Worm (Caenorhabditis elegans) whole organism, mixed stage, embryonic: ENCODE results near the gene cat-4.

Experiments
- bed-3 ChIP-seq: fragments of 200-800 bp; sonication (Bioruptor generic); optimal IDR thresholded peaks from 3 replicates; lab custom pipeline; 2018; ENCODE audit warnings: mild to moderate bottlenecking, missing genetic modification characterization, moderate library complexity, missing compliant biosample characterization
- blmp-1 ChIP-seq: fragments of 150-350 bp; optimal IDR thresholded peaks from 2 replicates; lab custom pipeline; 2014; ENCODE audit warnings: missing biosample characterization, missing genetic modification characterization
- ceh-39 ChIP-seq: fragments of 150-350 bp; optimal IDR thresholded peaks from 2 replicates; lab custom pipeline; 2014; ENCODE audit warnings: missing biosample characterization, missing genetic modification characterization
- ceh-43 ChIP-seq: fragments of 200-800 bp; sonication (Bioruptor generic); optimal IDR thresholded peaks from 2 replicates; lab custom pipeline; 2018; ENCODE audit warnings: mild to moderate bottlenecking, missing genetic modification characterization, moderate library complexity, missing compliant biosample characterization
- ceh-83 ChIP-seq: fragments of 200-800 bp; sonication (Bioruptor generic); optimal IDR thresholded peaks from 2 replicates; lab custom pipeline; 2018; ENCODE audit warnings: mild to moderate bottlenecking, missing genetic modification characterization, missing compliant biosample characterization
- ces-1 ChIP-seq: fragments of 150-350 bp; optimal IDR thresholded peaks from 2 replicates; lab custom pipeline; 2014; ENCODE audit warnings: missing biosample characterization, missing genetic modification reagents, missing genetic modification characterization
- cnd-1 ChIP-seq: fragments of 200-800 bp; sonication (Bioruptor generic); optimal IDR thresholded peaks from 2 replicates; lab custom pipeline; 2018; ENCODE audit warnings: mild to moderate bottlenecking, missing genetic modification characterization, missing compliant biosample characterization
- drap-1 ChIP-seq: fragments of 200-800 bp; sonication (Bioruptor generic); optimal IDR thresholded peaks from 3 replicates; lab custom pipeline; 2018; ENCODE audit warnings: mild to moderate bottlenecking, missing genetic modification characterization, missing compliant biosample characterization
- elt-3 ChIP-seq: fragments of 150-350 bp; optimal IDR thresholded peaks from 2 replicates; lab custom pipeline; 2014; ENCODE audit warnings: missing biosample characterization, missing genetic modification characterization
- flh-1 ChIP-seq: fragments of 200-800 bp; sonication (Bioruptor generic); optimal IDR thresholded peaks from 2 replicates; lab custom pipeline; 2018; ENCODE audit warnings: mild to moderate bottlenecking, missing genetic modification characterization, moderate library complexity, missing compliant biosample characterization
- ham-2 ChIP-seq: fragments of 200-800 bp; sonication (Bioruptor generic); optimal IDR thresholded peaks from 2 replicates; lab custom pipeline; 2018; ENCODE audit warnings: mild to moderate bottlenecking, missing genetic modification characterization, missing compliant biosample characterization
- hlh-1 ChIP-seq: fragments of 150-350 bp; optimal IDR thresholded peaks from 2 replicates; lab custom pipeline; 2014; ENCODE audit warnings: missing biosample characterization, missing genetic modification reagents, missing genetic modification characterization
- lin-13 ChIP-seq: fragments of 150-350 bp; optimal IDR thresholded peaks from 2 replicates; lab custom pipeline; 2014; ENCODE audit warnings: missing biosample characterization, missing genetic modification characterization
- lin-32 ChIP-seq: fragments of 200-800 bp; sonication (Bioruptor generic); optimal IDR thresholded peaks from 2 replicates; lab custom pipeline; 2018; ENCODE audit warnings: mild to moderate bottlenecking, missing genetic modification characterization, missing compliant biosample characterization
- lsy-2 ChIP-seq: fragments of 150-350 bp; optimal IDR thresholded peaks from 2 replicates; lab custom pipeline; 2014; ENCODE audit warnings: missing biosample characterization, missing genetic modification characterization
- mab-5 ChIP-seq: fragments of 150-350 bp; optimal IDR thresholded peaks from 2 replicates; lab custom pipeline; 2014; ENCODE audit warnings: missing biosample characterization, missing genetic modification characterization
- mep-1 ChIP-seq: fragments of 150-350 bp; optimal IDR thresholded peaks from 2 replicates; lab custom pipeline; 2017; ENCODE audit warnings: missing biosample characterization, missing genetic modification reagents, missing genetic modification characterization, inconsistent platforms
- mls-2 ChIP-seq: sonication (generic microtip); optimal IDR thresholded peaks from 2 replicates; lab custom pipeline; 2016; ENCODE audit warnings: mild to moderate bottlenecking, missing genetic modification characterization, moderate library complexity, missing compliant biosample characterization
- nhr-2 ChIP-seq: fragments of 150-350 bp; optimal IDR thresholded peaks from 2 replicates; lab custom pipeline; 2014; ENCODE audit warnings: missing biosample characterization, missing genetic modification characterization
- nhr-237 ChIP-seq: fragments of 150-350 bp; optimal IDR thresholded peaks from 2 replicates; lab custom pipeline; 2014; ENCODE audit warnings: missing biosample characterization, missing genetic modification characterization
- nhr-28 ChIP-seq: fragments of 150-350 bp; optimal IDR thresholded peaks from 2 replicates; lab custom pipeline; 2014; ENCODE audit warnings: missing biosample characterization, missing genetic modification characterization
- nhr-76 ChIP-seq: sonication (generic microtip); optimal IDR thresholded peaks from 2 replicates; lab custom pipeline; 2017; ENCODE audit warnings: missing biosample characterization, missing genetic modification characterization
- sem-2 ChIP-seq: fragments of 200-800 bp; sonication (Bioruptor generic); optimal IDR thresholded peaks from 2 replicates; lab custom pipeline; 2018; ENCODE audit warnings: mild to moderate bottlenecking, missing genetic modification characterization, missing compliant biosample characterization
- snpc-4 ChIP-seq: fragments of 150-350 bp; optimal IDR thresholded peaks from 2 replicates; lab custom pipeline; 2014; ENCODE audit warnings: missing biosample characterization, missing genetic modification characterization
- sptf-1 ChIP-seq: sonication (generic microtip); optimal IDR thresholded peaks from 2 replicates; lab custom pipeline; 2017; ENCODE audit warnings: mild to moderate bottlenecking, missing genetic modification characterization, moderate library complexity, missing compliant biosample characterization
- tbx-8 ChIP-seq: fragments of 200-800 bp; sonication (Bioruptor generic); optimal IDR thresholded peaks from 2 replicates; lab custom pipeline; 2018; ENCODE audit warnings: mild to moderate bottlenecking, missing genetic modification characterization, moderate library complexity, missing compliant biosample characterization
- unc-120 ChIP-seq: sonication (generic microtip); optimal IDR thresholded peaks from 2 replicates; lab custom pipeline; 2017; ENCODE audit warnings: missing genetic modification characterization, missing compliant biosample characterization; ENCODE audit not compliant: poor library complexity, severe bottlenecking
- unc-39 ChIP-seq: fragments of 150-350 bp; optimal IDR thresholded peaks from 2 replicates; lab custom pipeline; 2014; ENCODE audit warnings: missing biosample characterization, missing genetic modification characterization
- unc-62 ChIP-seq: fragments of 150-350 bp; optimal IDR thresholded peaks from 2 replicates; lab custom pipeline; 2014; ENCODE audit warnings: missing biosample characterization, missing genetic modification reagents, missing genetic modification characterization
- zip-8 ChIP-seq: fragments of 150-350 bp; optimal IDR thresholded peaks from 2 replicates; lab custom pipeline; 2014; ENCODE audit warnings: missing biosample characterization, missing genetic modification characterization
- ztf-11 ChIP-seq: fragments of 150-350 bp; optimal IDR thresholded peaks from 2 replicates; lab custom pipeline; 2014; ENCODE audit warnings: missing biosample characterization, missing genetic modification characterization

Gene cat-4

ce11 chrV:10564140-10564539, 540 bp upstream of the cat-4 start:
- TF ChIP-seq cnd-1 = no peak
- no peak for TF ChIP-seq ztf-11 (tag; lab: Kevin White, UChicago)
- TF ChIP-seq lsy-2 (tag; lab: Kevin White, UChicago) = no peak
- TF ChIP-seq sem-2 = no peak
- TF ChIP-seq ceh-83 = no peak
- no peak for TF ChIP-seq unc-39 (tag; lab: Kevin White, UChicago)
- no peak for TF ChIP-seq zip-8 (tag; lab: Kevin White, UChicago)
- TF ChIP-seq bed-3 (GFP tag; lab: Kevin White, UChicago) = no peak
- no peak for TF ChIP-seq ceh-43 (GFP tag; lab: Kevin White, UChicago)
- no peak for TF ChIP-seq mep-1 (tag; lab: Kevin White, UChicago)
- no peak for TF ChIP-seq unc-120 (tag; lab: Kevin White, UChicago)
- no peak for TF ChIP-seq ceh-39 (tag; lab: Kevin White, UChicago)
- TF ChIP-seq blmp-1 (tag; lab: Kevin White, UChicago) = no peak
- TF ChIP-seq mab-5 (tag; lab: Kevin White, UChicago) = no peak
- no peak for TF ChIP-seq mls-2 (tag; lab: Kevin White, UChicago)
- no peak for TF ChIP-seq lin-13
- no peak for TF ChIP-seq drap-1 (GFP tag; lab: Kevin White, UChicago)
- TF ChIP-seq nhr-237 = no peak

DNA sequence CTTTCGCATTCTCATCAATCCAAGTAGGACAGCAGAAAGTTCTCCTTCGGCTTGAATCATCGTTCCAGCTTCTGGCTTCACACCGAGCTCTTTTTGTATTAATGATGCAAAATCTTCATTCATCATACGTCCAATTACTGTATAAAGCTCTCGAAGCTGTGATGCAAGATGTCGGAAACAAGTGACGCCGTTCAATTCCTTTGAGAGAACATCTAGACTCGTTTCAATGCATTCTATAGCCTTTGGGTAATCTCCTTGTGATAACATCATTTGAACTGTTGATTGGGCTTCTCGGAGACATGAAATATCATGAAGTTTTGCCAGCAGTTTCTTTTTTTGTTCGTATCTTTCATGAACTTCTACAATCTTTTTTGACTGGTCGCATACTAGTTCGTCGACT, 3.8 kb downstream of the cat-4 start:
- TF ChIP-seq nhr-2 (tag; lab: Kevin White, UChicago) (no peak), sptf-1 (tag; lab: Kevin White, UChicago) (no peak), blmp-1 (tag; lab: Kevin White, UChicago) (no peak), ceh-83 (no peak), mls-2 (tag; lab: Kevin White, UChicago) (no peak), tbx-8 (GFP tag; lab: Kevin White, UChicago) (no peak), sem-2 (no peak), nhr-76 (tag; lab: Kevin White, UChicago) (no peak), cnd-1 (no peak), ztf-11 (tag; lab: Kevin White, UChicago) (no peak)

- TF ChIP-seq cnd-1 = no peak
- TF ChIP-seq ham-2 (GFP tag; lab: Kevin White, UChicago) = no peak
- TF ChIP-seq nhr-2 (tag; lab: Kevin White, UChicago) = no peak
- no peak for TF ChIP-seq nhr-76 (tag; lab: Kevin White, UChicago)
- TF ChIP-seq mab-5 (tag; lab: Kevin White, UChicago) = no peak
- TF ChIP-seq mep-1 (tag; lab: Kevin White, UChicago) = no peak
- no peak for TF ChIP-seq elt-3 (tag; lab: Kevin White, UChicago)
- TF ChIP-seq blmp-1 (tag; lab: Kevin White, UChicago) = no peak
- no peak for TF ChIP-seq drap-1 (GFP tag; lab: Kevin White, UChicago)
- no peak for TF ChIP-seq unc-39 (tag; lab: Kevin White, UChicago)
- no peak for TF ChIP-seq ceh-83
- no peak for TF ChIP-seq nhr-237
- no peak for TF ChIP-seq unc-62 (GFP tag; lab: Kevin White, UChicago)
- TF ChIP-seq lin-32 = no peak
- no peak for TF ChIP-seq sptf-1 (tag; lab: Kevin White, UChicago)
- TF ChIP-seq nhr-28 (tag; lab: Kevin White, UChicago) = no peak
- no peak for TF ChIP-seq snpc-4 (tag; lab: Kevin White, UChicago)
- TF ChIP-seq ztf-11 (tag; lab: Kevin White, UChicago) = no peak
These were observed 6.8 kb downstream of the cat-4 start for ce11 chrV:10571523-10571922.

- TF ChIP-seq flh-1 (no peak), hlh-1 (no peak), unc-39 (tag; lab: Kevin White, UChicago) (no peak), lsy-2 (tag; lab: Kevin White, UChicago) (no peak), cnd-1 (no peak), drap-1 (GFP tag; lab: Kevin White, UChicago) (no peak)
These were observed 7.9 kb downstream of the cat-4 start, which contains the start of gene del-6 for ce11 chrV:10572614-10573013. Gene del-6, plus strand, starts transcription at chrV:10572914.

DNA sequence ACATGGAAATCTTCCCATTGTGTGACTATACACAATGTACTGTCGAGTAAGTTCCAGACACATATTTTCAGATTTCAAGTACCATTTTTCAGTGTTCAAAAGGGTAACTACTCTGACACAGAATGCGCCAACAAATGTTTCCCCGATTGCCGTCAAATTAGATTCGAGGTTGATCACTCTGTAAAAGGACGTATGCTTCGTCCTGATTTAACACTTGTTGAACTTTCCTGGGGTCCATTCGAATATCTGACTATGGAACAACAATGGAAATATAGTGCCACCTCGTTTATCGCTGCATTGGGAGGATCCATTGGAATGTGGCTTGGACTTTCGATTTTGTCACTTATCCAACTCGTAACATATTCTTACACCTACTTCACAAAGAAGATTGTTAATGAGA, 9.5 kb downstream of the cat-4 start:
- TF ChIP-seq ces-1 (GFP tag; lab: Kevin White, UChicago) (no peak), lin-13 (no peak)
